Fruit fly (Drosophila melanogaster) whole organism, prepupa: Measurements from ENCODE around the gene CG3588.

Experiments
- CG10631 ChIP-seq: fragments of 200-800 bp; sonication (Bioruptor generic); optimal IDR thresholded peaks from 2 replicates; lab custom pipeline; 2016; ENCODE audit warnings: missing biosample characterization, missing genetic modification characterization
- CG34406 ChIP-seq: fragments of 200-800 bp; sonication (Bioruptor generic); optimal IDR thresholded peaks from 3 replicates; lab custom pipeline; 2016; ENCODE audit warnings: missing biosample characterization, missing genetic modification characterization
- CG6854 ChIP-seq: fragments of 200-800 bp; sonication (Bioruptor generic); optimal IDR thresholded peaks from 2 replicates; lab custom pipeline; 2017; ENCODE audit warnings: missing biosample characterization, mild to moderate bottlenecking, missing genetic modification characterization
- OdsH ChIP-seq: fragments of 200-800 bp; sonication (Bioruptor generic); optimal IDR thresholded peaks from 3 replicates; lab custom pipeline; 2016; ENCODE audit warnings: missing biosample characterization, missing genetic modification characterization
- achi ChIP-seq: fragments of 200-800 bp; sonication (Bioruptor generic); optimal IDR thresholded peaks from 3 replicates; lab custom pipeline; 2016; ENCODE audit warnings: missing biosample characterization, missing genetic modification characterization
- eg ChIP-seq: fragments of 200-800 bp; sonication (Bioruptor generic); IDR thresholded peaks from 3 replicates; pipeline ENCODE4 v1.3.6; 2022; ENCODE audit warnings: missing biosample characterization, missing genetic modification characterization
- fkh ChIP-seq: fragments of 200-800 bp; sonication (Bioruptor generic); optimal IDR thresholded peaks from 3 replicates; lab custom pipeline; 2017; ENCODE audit warnings: missing biosample characterization, mild to moderate bottlenecking, missing genetic modification characterization, moderate library complexity

- TF ChIP-seq OdsH, result no peak
- TF ChIP-seq eg, result no peak
- TF ChIP-seq CG6854, result peak; percentile 24
- TF ChIP-seq achi (GFP tag; lab: Kevin White, UChicago), result no peak
- no peak for TF ChIP-seq CG10631
- no peak for TF ChIP-seq fkh (GFP tag; lab: Kevin White, UChicago)
- no peak for TF ChIP-seq CG34406 (GFP tag; lab: Kevin White, UChicago)
These were observed 45.2 kb downstream of the CG3588 start for dm6 chrX:2964678-2965231.
